Worm (Caenorhabditis elegans): ENCODE results near the gene H06I04.6.

- TF ChIP-seq ceh-82 (tag; optimal IDR thresholded peaks at IDR 0.05) (no peak), ama-1 (optimal IDR thresholded peaks at IDR 0.05) (no peak), aly-2 (tag; optimal IDR thresholded peaks at IDR 0.05) (no peak), mab-5 (tag; optimal IDR thresholded peaks at IDR 0.05) (no peak), unc-62 (GFP tag; optimal IDR thresholded peaks at IDR 0.05) (no peak), lin-13 (GFP tag; optimal IDR thresholded peaks at IDR 0.05) (no peak), elt-3 (tag; optimal IDR thresholded peaks at IDR 0.05) (no peak), nhr-23 (tag; optimal IDR thresholded peaks at IDR 0.05) (no peak), nhr-237 (tag; optimal IDR thresholded peaks at IDR 0.05) (no peak)
Measured at ce11 chrIII:3086471-3086870, 22.3 kb upstream of the H06I04.6 start, which contains the start of gene sft-1.

All from whole organism, L2 larva.